Worm (Caenorhabditis elegans): ENCODE measurements around the gene C45G9.8.

DNA sequence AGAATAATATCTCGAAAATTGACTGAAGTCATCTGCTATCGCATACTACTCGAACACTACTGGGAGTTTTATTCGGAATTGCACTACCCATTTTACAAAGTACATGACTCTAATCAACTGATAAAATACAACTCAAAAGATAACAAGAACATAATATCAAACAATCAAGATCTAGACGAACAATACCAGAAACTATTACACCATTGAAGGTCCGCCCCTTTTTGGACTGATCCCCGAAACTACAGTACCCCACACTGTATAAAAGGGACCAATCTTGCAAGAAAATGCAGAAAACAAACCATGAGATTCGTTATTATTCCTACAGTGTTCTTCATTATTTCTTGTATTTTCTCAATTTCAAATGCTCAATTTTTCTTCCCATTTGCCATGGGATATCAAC is 41.1 kb upstream of the C45G9.8 start, which contains the start of gene F54D8.10:
- TF ChIP-seq sea-1 (GFP tag; conservative IDR thresholded peaks at IDR 0.05) (no peak), flt-1 (GFP tag; IDR thresholded peaks at IDR 0.05) (no peak), scrt-1 (GFP tag; IDR thresholded peaks at IDR 0.05) (no peak), tra-4 (tag; optimal IDR thresholded peaks at IDR 0.05) (no peak), tbx-37 (GFP tag; conservative IDR thresholded peaks at IDR 0.05) (no peak), tbx-11 (GFP tag; IDR thresholded peaks at IDR 0.05) (no peak), ama-1 (optimal IDR thresholded peaks at IDR 0.05) (no peak), ceh-36 (tag; optimal IDR thresholded peaks at IDR 0.05) (no peak)

All from whole organism, early embryonic.